Fruit fly (Drosophila melanogaster): ENCODE data around the gene CG14322.
A peak's percentile ranks its signal among the peaks of the same experiment; 100 is the strongest.

CG14322 gene

DNA sequence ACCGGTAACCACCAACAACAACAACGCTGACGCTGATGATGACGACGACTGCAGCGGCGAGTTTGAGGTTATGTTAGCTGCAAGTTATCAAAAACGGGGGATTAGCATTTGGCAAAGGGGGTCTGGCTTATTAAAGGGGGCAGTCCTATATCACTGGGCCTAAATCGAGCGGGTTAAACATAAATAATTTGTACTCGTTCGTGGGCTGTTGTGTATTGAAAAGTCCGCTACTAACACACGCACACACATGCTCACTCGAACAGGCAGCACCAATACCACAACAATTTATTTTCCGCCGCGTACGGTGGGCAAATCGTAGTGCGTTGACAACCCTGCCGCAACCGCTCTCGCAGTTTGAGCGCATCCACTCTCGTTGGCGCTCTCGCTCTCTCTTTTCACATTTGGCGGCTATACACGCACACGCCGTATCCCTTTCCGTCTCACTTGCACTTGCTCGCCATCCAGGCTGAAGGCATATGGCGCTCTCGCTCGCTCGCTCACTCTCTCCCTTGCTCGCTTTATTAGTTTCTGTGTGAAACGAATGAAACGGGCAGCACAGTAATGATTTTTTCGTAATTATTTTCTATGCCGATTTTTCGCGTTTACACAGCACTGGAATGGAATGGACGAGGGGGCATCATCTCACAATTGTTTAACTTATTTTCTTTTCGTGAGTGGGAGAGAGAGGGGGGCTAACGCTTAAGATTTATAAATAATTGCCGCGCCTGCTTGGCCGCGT, 69.5 kb downstream of the CG14322 start (continued):
- TF ChIP-seq tap (tag; optimal IDR thresholded peaks at IDR 0.05) (peak; percentile 10), Side (GFP tag; optimal IDR thresholded peaks at IDR 0.05) (no peak), dan (GFP tag; IDR thresholded peaks at IDR 0.05) (no peak), pho (GFP tag; optimal IDR thresholded peaks at IDR 0.05) (peak; percentile 17), CG7357 (GFP tag; IDR thresholded peaks at IDR 0.05) (no peak), CG6813 (GFP tag; optimal IDR thresholded peaks at IDR 0.05) (peak; percentile 32), Atf6 (GFP tag; IDR thresholded peaks at IDR 0.05) (no peak), CG15601 (tag; optimal IDR thresholded peaks at IDR 0.05) (peak; percentile 39), CkIIα-i1 (GFP tag; IDR thresholded peaks at IDR 0.05) (no peak), CG2712 (tag; optimal IDR thresholded peaks at IDR 0.05) (peak; percentile 31), CG16779 (GFP tag; IDR thresholded peaks at IDR 0.05) (no peak), Nf-YC (tag; optimal IDR thresholded peaks at IDR 0.05) (peak; percentile 72), Fer3 (tag; optimal IDR thresholded peaks at IDR 0.05) (peak; percentile 26), CG2875 (GFP tag; optimal IDR thresholded peaks at IDR 0.05) (no peak), CG8281 (tag; optimal IDR thresholded peaks at IDR 0.05) (no peak), HLH54F (GFP tag; optimal IDR thresholded peaks at IDR 0.05) (peak; percentile 6), sens-2 (GFP tag; IDR thresholded peaks at IDR 0.05) (no peak), lbe (GFP tag; optimal IDR thresholded peaks at IDR 0.05) (peak; percentile 87), CG1832 (GFP tag; optimal IDR thresholded peaks at IDR 0.05) (peak; percentile 98), CG3838 (GFP tag; optimal IDR thresholded peaks at IDR 0.05) (no peak), wek (GFP tag; optimal IDR thresholded peaks at IDR 0.05) (peak; percentile 9), Myb (GFP tag; optimal IDR thresholded peaks at IDR 0.05) (peak; percentile 22), Poxn (GFP tag; IDR thresholded peaks at IDR 0.05) (no peak), tgo (GFP tag; IDR thresholded peaks at IDR 0.05) (no peak), Bteb2 (GFP tag; optimal IDR thresholded peaks at IDR 0.05) (peak; percentile 49), seq (GFP tag; IDR thresholded peaks at IDR 0.05) (no peak), CG18599 (GFP tag; optimal IDR thresholded peaks at IDR 0.05) (peak; percentile 69), Gug (GFP tag; IDR thresholded peaks at IDR 0.05) (no peak), CrebB (tag; optimal IDR thresholded peaks at IDR 0.05) (peak; percentile 65), Pdp1 (GFP tag; optimal IDR thresholded peaks at IDR 0.05) (peak in 1 of 2 experiments; percentile 38), CG11504 (tag; optimal IDR thresholded peaks at IDR 0.05) (peak; percentile 16), CG1603 (tag; optimal IDR thresholded peaks at IDR 0.05) (peak; percentile 20), CG10147 (GFP tag; optimal IDR thresholded peaks at IDR 0.05) (peak; percentile 8), Dp (GFP tag; optimal IDR thresholded peaks at IDR 0.05) (peak; percentile 7), Hand (GFP tag; optimal IDR thresholded peaks at IDR 0.05) (peak; percentile 15), cwo (GFP tag; optimal IDR thresholded peaks at IDR 0.05) (peak; percentile 72), CG15011 (GFP tag; optimal IDR thresholded peaks at IDR 0.05) (no peak), Fer2 (tag; optimal IDR thresholded peaks at IDR 0.05) (no peak), pfk (GFP tag; optimal IDR thresholded peaks at IDR 0.05) (peak; percentile 91), CG8388 (GFP tag; optimal IDR thresholded peaks at IDR 0.05) (peak; percentile 25), lilli (GFP tag; optimal IDR thresholded peaks at IDR 0.05) (peak; percentile 19), insv (GFP tag; optimal IDR thresholded peaks at IDR 0.05) (peak in 1 of 2 experiments; percentile 29), Sox102F (GFP tag; optimal IDR thresholded peaks at IDR 0.05) (no peak), CG8478 (optimal IDR thresholded peaks at IDR 0.05) (peak; percentile 97), CG6689 (GFP tag; IDR thresholded peaks at IDR 0.05) (no peak), CG10267 (tag; optimal IDR thresholded peaks at IDR 0.05) (peak; percentile 57), CG12659 (GFP tag; optimal IDR thresholded peaks at IDR 0.05) (peak; percentile 51), Mes4 (GFP tag; optimal IDR thresholded peaks at IDR 0.05) (peak; percentile 6), CG12391 (tag; optimal IDR thresholded peaks at IDR 0.05) (peak; percentile 19)
